Worm (Caenorhabditis elegans): ENCODE data around the gene chil-25.
"Not testable (repeated sequence)": the region's sequence is repeated elsewhere in the genome, so short reads cannot be mapped to it uniquely, and the experiment has no call there.

Gene chil-25

ce11 chrII:9468414-9468813, 5.9 kb downstream of the chil-25 start, which contains the start of gene chil-23:
chil-23 (minus strand) TSS chrII:9468611.
- TF ChIP-seq pes-1 (GFP tag; IDR thresholded peaks at IDR 0.05), result no peak
- TF ChIP-seq tbx-37 (GFP tag; conservative IDR thresholded peaks at IDR 0.05), result no peak
- no peak for TF ChIP-seq hnd-1 (tag; optimal IDR thresholded peaks at IDR 0.05)
- no peak for TF ChIP-seq tbx-11 (GFP tag; IDR thresholded peaks at IDR 0.05)
- TF ChIP-seq ama-1 (optimal IDR thresholded peaks at IDR 0.05), result no peak
- no peak for TF ChIP-seq B0310.2 (tag; optimal IDR thresholded peaks at IDR 0.05)
- TF ChIP-seq sea-1 (GFP tag; conservative IDR thresholded peaks at IDR 0.05), result no peak
- TF ChIP-seq ceh-13 (GFP tag; optimal IDR thresholded peaks at IDR 0.05), result no peak
- no peak for TF ChIP-seq hmg-4 (GFP tag; optimal IDR thresholded peaks at IDR 0.05)
- no peak for TF ChIP-seq hmbx-1 (tag; optimal IDR thresholded peaks at IDR 0.05)
- TF ChIP-seq ceh-36 (tag; optimal IDR thresholded peaks at IDR 0.05), result no peak
- TF ChIP-seq F13C5.2 (tag; optimal IDR thresholded peaks at IDR 0.05), result no peak
- TF ChIP-seq tra-4 (tag; optimal IDR thresholded peaks at IDR 0.05), result no peak
- TF ChIP-seq scrt-1 (GFP tag; IDR thresholded peaks at IDR 0.05), result no peak
- TF ChIP-seq aly-1 (tag; optimal IDR thresholded peaks at IDR 0.05), result no peak
- no peak for TF ChIP-seq ets-7 (tag; optimal IDR thresholded peaks at IDR 0.05)
- no peak for TF ChIP-seq flt-1 (GFP tag; IDR thresholded peaks at IDR 0.05)

ce11 chrII:9466095-9466494, 8.2 kb downstream of the chil-25 start, which contains the start of gene chil-22:
chil-22 (minus strand) TSS chrII:9466195.
- no peak for TF ChIP-seq tbx-11 (GFP tag; IDR thresholded peaks at IDR 0.05)
- TF ChIP-seq sea-1 (GFP tag; conservative IDR thresholded peaks at IDR 0.05), result no peak
- no peak for TF ChIP-seq ceh-36 (tag; optimal IDR thresholded peaks at IDR 0.05)
- no peak for TF ChIP-seq ama-1 (optimal IDR thresholded peaks at IDR 0.05)
- no peak for TF ChIP-seq pes-1 (GFP tag; IDR thresholded peaks at IDR 0.05)
- TF ChIP-seq tra-4 (tag; optimal IDR thresholded peaks at IDR 0.05), result no peak
- TF ChIP-seq ets-7 (tag; optimal IDR thresholded peaks at IDR 0.05), result no peak
- no peak for TF ChIP-seq scrt-1 (GFP tag; IDR thresholded peaks at IDR 0.05)
- TF ChIP-seq ceh-13 (GFP tag; optimal IDR thresholded peaks at IDR 0.05), result no peak
- no peak for TF ChIP-seq tbx-37 (GFP tag; conservative IDR thresholded peaks at IDR 0.05)

- TF ChIP-seq hnd-1, hmbx-1, F13C5.2 (tag; optimal IDR thresholded peaks at IDR 0.05): not testable (repeated sequence)
Measured at ce11 chrII:9461881-9462280, 12.4 kb downstream of the chil-25 start, which contains the start of gene chil-21. chil-21 (minus strand) TSS chrII:9461981.

ce11 chrII:9459462-9459861, 14.8 kb downstream of the chil-25 start, which contains the start of gene R09D1.14:
R09D1.14 (minus strand) TSS chrII:9459562.
- TF ChIP-seq scrt-1 (GFP tag; IDR thresholded peaks at IDR 0.05); hmg-4 (GFP tag; optimal IDR thresholded peaks at IDR 0.05); tra-4 (tag; optimal IDR thresholded peaks at IDR 0.05): not testable (repeated sequence)

- TF ChIP-seq ceh-36 (tag; optimal IDR thresholded peaks at IDR 0.05), result no peak
- TF ChIP-seq pes-1 (GFP tag; IDR thresholded peaks at IDR 0.05), result no peak
- no peak for TF ChIP-seq ceh-13 (GFP tag; optimal IDR thresholded peaks at IDR 0.05)
- no peak for TF ChIP-seq hnd-1 (tag; optimal IDR thresholded peaks at IDR 0.05)
- no peak for TF ChIP-seq sea-1 (GFP tag; conservative IDR thresholded peaks at IDR 0.05)
- no peak for TF ChIP-seq F13C5.2 (tag; optimal IDR thresholded peaks at IDR 0.05)
- TF ChIP-seq aly-1 (tag; optimal IDR thresholded peaks at IDR 0.05), result no peak
- no peak for TF ChIP-seq B0310.2 (tag; optimal IDR thresholded peaks at IDR 0.05)
- no peak for TF ChIP-seq flt-1 (GFP tag; IDR thresholded peaks at IDR 0.05)
- no peak for TF ChIP-seq hmg-4 (GFP tag; optimal IDR thresholded peaks at IDR 0.05)
- no peak for TF ChIP-seq tbx-11 (GFP tag; IDR thresholded peaks at IDR 0.05)
- TF ChIP-seq scrt-1 (GFP tag; IDR thresholded peaks at IDR 0.05), result no peak
Measured at ce11 chrII:9454304-9454703, 20.0 kb downstream of the chil-25 start, which contains the start of gene chil-19. chil-19 (minus strand) TSS chrII:9454404.

ce11 chrII:9452172-9452571, 22.1 kb downstream of the chil-25 start, which contains the start of gene R09D1.12:
R09D1.12 (minus strand) TSS chrII:9452272.
- TF ChIP-seq F13C5.2 (tag; optimal IDR thresholded peaks at IDR 0.05); sea-1 (GFP tag; conservative IDR thresholded peaks at IDR 0.05); ceh-36 (tag; optimal IDR thresholded peaks at IDR 0.05): not testable (repeated sequence)

ce11 chrII:9447965-9448364, 26.3 kb downstream of the chil-25 start, which contains the start of gene chil-18:
chil-18 (plus strand) TSS chrII:9448265.
- TF ChIP-seq tbx-11 (GFP tag; IDR thresholded peaks at IDR 0.05) (no peak), ceh-13 (GFP tag; optimal IDR thresholded peaks at IDR 0.05) (no peak), scrt-1 (GFP tag; IDR thresholded peaks at IDR 0.05) (no peak), tbx-37 (GFP tag; conservative IDR thresholded peaks at IDR 0.05) (no peak), flt-1 (GFP tag; IDR thresholded peaks at IDR 0.05) (no peak), ets-7 (tag; optimal IDR thresholded peaks at IDR 0.05) (no peak), ceh-36 (tag; optimal IDR thresholded peaks at IDR 0.05) (no peak), F13C5.2 (tag; optimal IDR thresholded peaks at IDR 0.05) (no peak), sea-1 (GFP tag; conservative IDR thresholded peaks at IDR 0.05) (no peak), B0310.2 (tag; optimal IDR thresholded peaks at IDR 0.05) (no peak), pes-1 (GFP tag; IDR thresholded peaks at IDR 0.05) (no peak), hmbx-1 (tag; optimal IDR thresholded peaks at IDR 0.05) (no peak), ama-1 (optimal IDR thresholded peaks at IDR 0.05) (no peak), hnd-1 (tag; optimal IDR thresholded peaks at IDR 0.05) (no peak), hmg-4 (GFP tag; optimal IDR thresholded peaks at IDR 0.05) (no peak), aly-1 (tag; optimal IDR thresholded peaks at IDR 0.05) (no peak)

ce11 chrII:9445368-9445767, 28.9 kb downstream of the chil-25 start, which contains the start of gene R09D1.13:
R09D1.13 (minus strand) TSS chrII:9445468.
- TF ChIP-seq ceh-36 (tag; optimal IDR thresholded peaks at IDR 0.05) (no peak), ets-7 (tag; optimal IDR thresholded peaks at IDR 0.05) (no peak), hmbx-1 (tag; optimal IDR thresholded peaks at IDR 0.05) (no peak)

All from whole organism, early embryonic.